Fruit fly (Drosophila melanogaster): Measurements from ENCODE around the gene CG43072.

CG43072 gene

dm6 chr3L:21035231-21035630 is 30.4 kb upstream of the CG43072 start:
- TF ChIP-seq HLH106 (tag; optimal IDR thresholded peaks at IDR 0.05) (no peak), ey (GFP tag; optimal IDR thresholded peaks at IDR 0.05) (no peak), Dif (GFP tag; optimal IDR thresholded peaks at IDR 0.05; ENCODE audit: partially characterized antibody) (no peak), sage (GFP tag; optimal IDR thresholded peaks at IDR 0.05) (no peak), OdsH (GFP tag; optimal IDR thresholded peaks at IDR 0.05) (no peak), woc (GFP tag; optimal IDR thresholded peaks at IDR 0.05) (no peak), N (GFP tag; optimal IDR thresholded peaks at IDR 0.05) (no peak), Myc (optimal IDR thresholded peaks at IDR 0.05) (no peak), CrebA (GFP tag; optimal IDR thresholded peaks at IDR 0.05; ENCODE audit: borderline replicate concordance) (no peak), dsf (GFP tag; optimal IDR thresholded peaks at IDR 0.05; ENCODE audit: borderline replicate concordance) (no peak)

- no peak for TF ChIP-seq dl (GFP tag; optimal IDR thresholded peaks at IDR 0.05; ENCODE audit: insufficient read depth in 1 of 2, partially characterized antibody in 2 of 2)
- TF ChIP-seq Hnf4 (GFP tag; optimal IDR thresholded peaks at IDR 0.05): no peak
- peak in 1 of 2 experiments; percentile 1 for TF ChIP-seq foxo (GFP tag; optimal IDR thresholded peaks at IDR 0.05)
- no peak for TF ChIP-seq tai (GFP tag; optimal IDR thresholded peaks at IDR 0.05)
Observed at dm6 chr3L:21036257-21036957, 29.2 kb upstream of the CG43072 start.

dm6 chr3L:21037404-21037803 is 28.2 kb upstream of the CG43072 start:
- TF ChIP-seq pan (optimal IDR thresholded peaks at IDR 0.05) (no peak), Hnf4 (GFP tag; optimal IDR thresholded peaks at IDR 0.05) (peak; percentile 41), tai (GFP tag; optimal IDR thresholded peaks at IDR 0.05) (no peak), Vsx2 (GFP tag; optimal IDR thresholded peaks at IDR 0.05; ENCODE audit: partially characterized antibody) (no peak), sv (GFP tag; optimal IDR thresholded peaks at IDR 0.05) (peak; percentile 29), foxo (GFP tag; optimal IDR thresholded peaks at IDR 0.05) (peak in 1 of 2 experiments; percentile 35), br (GFP tag; optimal IDR thresholded peaks at IDR 0.05) (no peak), h (GFP tag; optimal IDR thresholded peaks at IDR 0.05) (peak; percentile 35), fru (GFP tag; optimal IDR thresholded peaks at IDR 0.05) (peak; percentile 16), N (GFP tag; optimal IDR thresholded peaks at IDR 0.05) (no peak), lola (GFP tag; optimal IDR thresholded peaks at IDR 0.05) (no peak), jim (GFP tag; optimal IDR thresholded peaks at IDR 0.05) (no peak), OdsH (GFP tag; optimal IDR thresholded peaks at IDR 0.05) (peak; percentile 60), sage (GFP tag; optimal IDR thresholded peaks at IDR 0.05) (no peak), ey (GFP tag; optimal IDR thresholded peaks at IDR 0.05) (peak; percentile 27), psq (GFP tag; optimal IDR thresholded peaks at IDR 0.05) (peak; percentile 37), Dfd (GFP tag; optimal IDR thresholded peaks at IDR 0.05) (no peak), Hr78 (GFP tag; optimal IDR thresholded peaks at IDR 0.05) (no peak), rgr (GFP tag; optimal IDR thresholded peaks at IDR 0.05) (peak; percentile 55)

- TF ChIP-seq dmrt93B (GFP tag; optimal IDR thresholded peaks at IDR 0.05) (no peak), Rel (GFP tag; optimal IDR thresholded peaks at IDR 0.05) (no peak), Rel (tag; optimal IDR thresholded peaks at IDR 0.05) (peak; percentile 43)
Observed at dm6 chr3L:21040831-21041230, 24.8 kb upstream of the CG43072 start.

- TF ChIP-seq dl (GFP tag; optimal IDR thresholded peaks at IDR 0.05; ENCODE audit: insufficient read depth in 1 of 2, partially characterized antibody in 2 of 2) (no peak), dsf (GFP tag; optimal IDR thresholded peaks at IDR 0.05; ENCODE audit: borderline replicate concordance) (no peak), rgr (GFP tag; optimal IDR thresholded peaks at IDR 0.05) (peak; percentile 19), h (GFP tag; optimal IDR thresholded peaks at IDR 0.05) (peak; percentile 41), Sp1 (GFP tag; optimal IDR thresholded peaks at IDR 0.05) (peak; percentile 53), psq (GFP tag; optimal IDR thresholded peaks at IDR 0.05) (peak; percentile 18), ey (GFP tag; optimal IDR thresholded peaks at IDR 0.05) (peak; percentile 26), dmrt93B (GFP tag; optimal IDR thresholded peaks at IDR 0.05) (peak; percentile 6), Dif (GFP tag; optimal IDR thresholded peaks at IDR 0.05; ENCODE audit: partially characterized antibody) (no peak), usp (GFP tag; optimal IDR thresholded peaks at IDR 0.05) (no peak), N (GFP tag; optimal IDR thresholded peaks at IDR 0.05) (no peak), br (GFP tag; optimal IDR thresholded peaks at IDR 0.05) (peak; percentile 20), HLH106 (tag; optimal IDR thresholded peaks at IDR 0.05) (peak; percentile 48), fru (GFP tag; optimal IDR thresholded peaks at IDR 0.05) (peak; percentile 1), Rel (GFP tag; optimal IDR thresholded peaks at IDR 0.05) (no peak), Rel (tag; optimal IDR thresholded peaks at IDR 0.05) (peak; percentile 8), sv (GFP tag; optimal IDR thresholded peaks at IDR 0.05) (no peak), foxo (GFP tag; optimal IDR thresholded peaks at IDR 0.05) (peak in 1 of 2 experiments; percentile 50), tai (GFP tag; optimal IDR thresholded peaks at IDR 0.05) (no peak), Abd-B (GFP tag; optimal IDR thresholded peaks at IDR 0.05) (no peak), Jra (GFP tag; optimal IDR thresholded peaks at IDR 0.05) (no peak), Myc (optimal IDR thresholded peaks at IDR 0.05) (no peak), Hr83 (GFP tag; optimal IDR thresholded peaks at IDR 0.05; ENCODE audit: poor library complexity, severe bottlenecking) (no peak), Vsx2 (GFP tag; optimal IDR thresholded peaks at IDR 0.05; ENCODE audit: partially characterized antibody) (no peak), CG9705 (GFP tag; optimal IDR thresholded peaks at IDR 0.05) (no peak), CG32264 (GFP tag; optimal IDR thresholded peaks at IDR 0.05) (no peak)
Observed at dm6 chr3L:21041952-21042933, 23.4 kb upstream of the CG43072 start.

All from whole organism, wandering third instar larva.